Worm (Caenorhabditis elegans): ENCODE measurements around the gene ncs-7.

DNA sequence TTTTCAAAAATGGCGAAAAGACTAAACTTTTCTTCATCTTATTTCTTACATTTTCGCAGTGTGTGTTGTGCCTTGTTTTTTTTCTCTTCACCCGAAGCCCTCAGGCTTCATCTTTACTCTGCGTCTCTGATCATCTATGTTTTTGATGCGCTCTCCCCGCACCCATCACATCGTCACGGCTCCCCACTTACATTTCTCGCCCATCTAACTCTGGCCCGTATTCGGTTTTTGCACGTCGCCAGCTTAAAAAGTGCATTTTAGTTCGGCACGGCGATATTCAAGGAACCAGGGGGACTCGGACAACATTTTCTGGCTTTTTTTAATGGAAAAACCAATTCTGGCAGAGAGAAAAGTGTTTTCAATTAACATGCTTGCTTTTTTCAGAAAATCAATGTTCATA lies 13.0 kb downstream of the ncs-7 start:
- TF ChIP-seq nhr-237 (tag; optimal IDR thresholded peaks at IDR 0.05), result no peak
- TF ChIP-seq skn-1 (tag; optimal IDR thresholded peaks at IDR 0.05), result no peak
- TF ChIP-seq lir-3 (tag; optimal IDR thresholded peaks at IDR 0.05), result no peak
- no peak for TF ChIP-seq saeg-2 (GFP tag; IDR thresholded peaks at IDR 0.05)
- TF ChIP-seq madf-9 (GFP tag; conservative IDR thresholded peaks at IDR 0.05), result no peak
- no peak for TF ChIP-seq daf-16 (GFP tag; optimal IDR thresholded peaks at IDR 0.05)
- TF ChIP-seq daf-16 (tag; optimal IDR thresholded peaks at IDR 0.05), result no peak
- TF ChIP-seq mxl-2 (GFP tag; conservative IDR thresholded peaks at IDR 0.05), result no peak
- no peak for TF ChIP-seq dpl-1 (GFP tag; optimal IDR thresholded peaks at IDR 0.05)
- no peak for TF ChIP-seq F49E8.2 (tag; optimal IDR thresholded peaks at IDR 0.05; ENCODE audit: borderline replicate concordance)
- peak; percentile 34 for TF ChIP-seq hlh-30 (tag; optimal IDR thresholded peaks at IDR 0.05; ENCODE audit: insufficient read depth)
- TF ChIP-seq unc-62 (GFP tag; optimal IDR thresholded peaks at IDR 0.05 in 1 of 2), result no peak
- TF ChIP-seq unc-62 (tag; optimal IDR thresholded peaks at IDR 0.05), result no peak
- TF ChIP-seq lin-15B (tag; optimal IDR thresholded peaks at IDR 0.05), result no peak
- no peak for TF ChIP-seq zip-11 (GFP tag; IDR thresholded peaks at IDR 0.05)
- TF ChIP-seq ces-1 (GFP tag; optimal IDR thresholded peaks at IDR 0.05), result no peak
